Worm (Caenorhabditis elegans) whole organism, mixed stage, embryonic: ENCODE results near the gene duxl-1.

Experiments used
- M03D4.4 ChIP-seq: sonication (generic microtip); optimal IDR thresholded peaks from 2 replicates; lab custom pipeline; 2017; ENCODE audit warnings: mild to moderate bottlenecking, missing genetic modification characterization, missing compliant biosample characterization
- blmp-1 ChIP-seq: fragments of 150-350 bp; optimal IDR thresholded peaks from 2 replicates; lab custom pipeline; 2014; ENCODE audit warnings: missing biosample characterization, missing genetic modification characterization
- ceh-39 ChIP-seq: fragments of 150-350 bp; optimal IDR thresholded peaks from 2 replicates; lab custom pipeline; 2014; ENCODE audit warnings: missing biosample characterization, missing genetic modification characterization
- ceh-43 ChIP-seq: fragments of 200-800 bp; sonication (Bioruptor generic); optimal IDR thresholded peaks from 2 replicates; lab custom pipeline; 2018; ENCODE audit warnings: mild to moderate bottlenecking, missing genetic modification characterization, moderate library complexity, missing compliant biosample characterization
- ceh-83 ChIP-seq: fragments of 200-800 bp; sonication (Bioruptor generic); optimal IDR thresholded peaks from 2 replicates; lab custom pipeline; 2018; ENCODE audit warnings: mild to moderate bottlenecking, missing genetic modification characterization, missing compliant biosample characterization
- ces-1 ChIP-seq: fragments of 150-350 bp; optimal IDR thresholded peaks from 2 replicates; lab custom pipeline; 2014; ENCODE audit warnings: missing biosample characterization, missing genetic modification reagents, missing genetic modification characterization
- cnd-1 ChIP-seq: fragments of 200-800 bp; sonication (Bioruptor generic); optimal IDR thresholded peaks from 2 replicates; lab custom pipeline; 2018; ENCODE audit warnings: mild to moderate bottlenecking, missing genetic modification characterization, missing compliant biosample characterization
- drap-1 ChIP-seq: fragments of 200-800 bp; sonication (Bioruptor generic); optimal IDR thresholded peaks from 3 replicates; lab custom pipeline; 2018; ENCODE audit warnings: mild to moderate bottlenecking, missing genetic modification characterization, missing compliant biosample characterization
- elt-1 ChIP-seq: sonication (generic microtip); optimal IDR thresholded peaks from 2 replicates; lab custom pipeline; 2017; ENCODE audit warnings: missing genetic modification characterization, mild to moderate bottlenecking, missing compliant biosample characterization, antibody characterized with exemption, moderate library complexity, borderline replicate concordance; ENCODE audit not compliant: insufficient read depth
- elt-3 ChIP-seq: fragments of 150-350 bp; optimal IDR thresholded peaks from 2 replicates; lab custom pipeline; 2014; ENCODE audit warnings: missing biosample characterization, missing genetic modification characterization
- flh-1 ChIP-seq: fragments of 200-800 bp; sonication (Bioruptor generic); optimal IDR thresholded peaks from 2 replicates; lab custom pipeline; 2018; ENCODE audit warnings: mild to moderate bottlenecking, missing genetic modification characterization, moderate library complexity, missing compliant biosample characterization
- ham-2 ChIP-seq: fragments of 200-800 bp; sonication (Bioruptor generic); optimal IDR thresholded peaks from 2 replicates; lab custom pipeline; 2018; ENCODE audit warnings: mild to moderate bottlenecking, missing genetic modification characterization, missing compliant biosample characterization
- hlh-1 ChIP-seq: fragments of 150-350 bp; optimal IDR thresholded peaks from 2 replicates; lab custom pipeline; 2014; ENCODE audit warnings: missing biosample characterization, missing genetic modification reagents, missing genetic modification characterization
- lin-13 ChIP-seq: fragments of 150-350 bp; optimal IDR thresholded peaks from 2 replicates; lab custom pipeline; 2014; ENCODE audit warnings: missing biosample characterization, missing genetic modification characterization
- lin-32 ChIP-seq: fragments of 200-800 bp; sonication (Bioruptor generic); optimal IDR thresholded peaks from 2 replicates; lab custom pipeline; 2018; ENCODE audit warnings: mild to moderate bottlenecking, missing genetic modification characterization, missing compliant biosample characterization
- lsy-2 ChIP-seq: fragments of 150-350 bp; optimal IDR thresholded peaks from 2 replicates; lab custom pipeline; 2014; ENCODE audit warnings: missing biosample characterization, missing genetic modification characterization
- mab-5 ChIP-seq: fragments of 150-350 bp; optimal IDR thresholded peaks from 2 replicates; lab custom pipeline; 2014; ENCODE audit warnings: missing biosample characterization, missing genetic modification characterization
- mep-1 ChIP-seq: fragments of 150-350 bp; optimal IDR thresholded peaks from 2 replicates; lab custom pipeline; 2017; ENCODE audit warnings: missing biosample characterization, missing genetic modification reagents, missing genetic modification characterization, inconsistent platforms
- mls-2 ChIP-seq: sonication (generic microtip); optimal IDR thresholded peaks from 2 replicates; lab custom pipeline; 2016; ENCODE audit warnings: mild to moderate bottlenecking, missing genetic modification characterization, moderate library complexity, missing compliant biosample characterization
- nhr-12 ChIP-seq: fragments of 150-350 bp; optimal IDR thresholded peaks from 2 replicates; lab custom pipeline; 2014; ENCODE audit warnings: missing biosample characterization, missing genetic modification characterization
- nhr-2 ChIP-seq: fragments of 150-350 bp; optimal IDR thresholded peaks from 2 replicates; lab custom pipeline; 2014; ENCODE audit warnings: missing biosample characterization, missing genetic modification characterization
- nhr-237 ChIP-seq: fragments of 150-350 bp; optimal IDR thresholded peaks from 2 replicates; lab custom pipeline; 2014; ENCODE audit warnings: missing biosample characterization, missing genetic modification characterization
- nhr-28 ChIP-seq: fragments of 150-350 bp; optimal IDR thresholded peaks from 2 replicates; lab custom pipeline; 2014; ENCODE audit warnings: missing biosample characterization, missing genetic modification characterization
- nhr-76 ChIP-seq: sonication (generic microtip); optimal IDR thresholded peaks from 2 replicates; lab custom pipeline; 2017; ENCODE audit warnings: missing biosample characterization, missing genetic modification characterization
- pha-4 ChIP-seq: fragments of 150-350 bp; optimal IDR thresholded peaks from 2 replicates; lab custom pipeline; 2018; ENCODE audit warnings: missing biosample characterization, missing genetic modification reagents, missing genetic modification characterization
- sem-2 ChIP-seq: fragments of 200-800 bp; sonication (Bioruptor generic); optimal IDR thresholded peaks from 2 replicates; lab custom pipeline; 2018; ENCODE audit warnings: mild to moderate bottlenecking, missing genetic modification characterization, missing compliant biosample characterization
- sptf-1 ChIP-seq: sonication (generic microtip); optimal IDR thresholded peaks from 2 replicates; lab custom pipeline; 2017; ENCODE audit warnings: mild to moderate bottlenecking, missing genetic modification characterization, moderate library complexity, missing compliant biosample characterization
- tbx-8 ChIP-seq: fragments of 200-800 bp; sonication (Bioruptor generic); optimal IDR thresholded peaks from 2 replicates; lab custom pipeline; 2018; ENCODE audit warnings: mild to moderate bottlenecking, missing genetic modification characterization, moderate library complexity, missing compliant biosample characterization
- unc-120 ChIP-seq: sonication (generic microtip); optimal IDR thresholded peaks from 2 replicates; lab custom pipeline; 2017; ENCODE audit warnings: missing genetic modification characterization, missing compliant biosample characterization; ENCODE audit not compliant: poor library complexity, severe bottlenecking
- unc-62 ChIP-seq: fragments of 150-350 bp; optimal IDR thresholded peaks from 2 replicates; lab custom pipeline; 2014; ENCODE audit warnings: missing biosample characterization, missing genetic modification reagents, missing genetic modification characterization
- zip-8 ChIP-seq: fragments of 150-350 bp; optimal IDR thresholded peaks from 2 replicates; lab custom pipeline; 2014; ENCODE audit warnings: missing biosample characterization, missing genetic modification characterization

Gene duxl-1

DNA sequence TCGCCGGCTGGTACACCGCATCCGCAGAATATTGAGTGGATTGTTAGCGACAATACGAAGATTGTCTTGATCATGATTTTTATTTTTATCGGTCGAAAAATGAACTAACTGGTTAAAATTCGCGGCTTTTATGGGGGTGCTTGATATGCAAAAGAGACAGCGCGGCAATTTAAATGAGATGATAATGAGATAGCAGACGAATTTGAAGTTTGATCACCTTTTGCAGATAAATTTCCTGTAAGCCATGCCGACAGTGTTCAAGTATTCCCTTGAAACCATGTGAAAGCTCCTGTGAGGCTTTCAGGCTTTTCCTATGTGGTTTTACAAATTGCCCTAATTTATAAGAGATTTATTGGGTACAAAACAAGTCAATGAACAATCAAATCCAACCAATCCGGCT, 17.3 kb upstream of the duxl-1 start, which contains the start of gene ZC204.17:
Gene ZC204.17, minus strand, starts transcription at position 101 of the 400 bp plus-strand sequence.
- no peak for TF ChIP-seq nhr-28
- no peak for TF ChIP-seq unc-120
- no peak for TF ChIP-seq tbx-8 (GFP tag; lab: Kevin White, UChicago)
- no peak for TF ChIP-seq mls-2 (tag; lab: Kevin White, UChicago)
- no peak for TF ChIP-seq nhr-12 (tag; lab: Kevin White, UChicago)
- TF ChIP-seq ceh-83, result no peak
- no peak for TF ChIP-seq hlh-1
- no peak for TF ChIP-seq unc-62 (GFP tag; lab: Kevin White, UChicago)
- no peak for TF ChIP-seq nhr-237 (tag; lab: Kevin White, UChicago)
- TF ChIP-seq cnd-1 (tag; lab: Kevin White, UChicago), result no peak
- no peak for TF ChIP-seq mep-1 (tag; lab: Kevin White, UChicago)
- no peak for TF ChIP-seq M03D4.4
- no peak for TF ChIP-seq sptf-1 (tag; lab: Kevin White, UChicago)
- no peak for TF ChIP-seq blmp-1
- TF ChIP-seq ceh-43 (GFP tag; lab: Kevin White, UChicago), result no peak

DNA sequence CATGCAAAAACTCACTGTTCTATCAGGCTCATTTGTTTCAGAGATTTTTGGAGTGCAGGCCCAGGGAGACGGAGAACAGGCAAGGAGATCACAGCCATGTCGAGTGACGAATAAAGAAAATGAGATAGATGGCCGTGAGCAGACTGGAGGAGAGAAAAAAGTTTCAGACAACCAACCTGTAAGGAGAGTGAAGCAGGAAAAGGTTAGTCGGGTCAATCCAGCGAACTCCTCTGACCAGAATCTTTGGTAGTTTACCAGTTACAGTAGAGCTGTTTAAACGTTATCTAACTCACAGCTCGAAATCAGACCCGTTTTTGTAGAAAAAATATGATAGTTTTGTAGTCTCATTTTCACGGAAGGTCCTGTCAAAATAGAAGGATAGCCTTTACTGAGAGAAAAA, 14.7 kb upstream of the duxl-1 start, which contains the start of gene fbxb-21:
Gene fbxb-21, minus strand, starts transcription at position 101 of the 400 bp plus-strand sequence.
- TF ChIP-seq nhr-237 (tag; lab: Kevin White, UChicago) (no peak), tbx-8 (GFP tag; lab: Kevin White, UChicago) (no peak), mep-1 (tag; lab: Kevin White, UChicago) (no peak), unc-120 (no peak), mls-2 (tag; lab: Kevin White, UChicago) (no peak), hlh-1 (no peak), cnd-1 (tag; lab: Kevin White, UChicago) (no peak), sem-2 (GFP tag; lab: Kevin White, UChicago) (no peak), lsy-2 (tag; lab: Kevin White, UChicago) (no peak)
- TF ChIP-seq, all 35 proteins: peak for 0

DNA sequence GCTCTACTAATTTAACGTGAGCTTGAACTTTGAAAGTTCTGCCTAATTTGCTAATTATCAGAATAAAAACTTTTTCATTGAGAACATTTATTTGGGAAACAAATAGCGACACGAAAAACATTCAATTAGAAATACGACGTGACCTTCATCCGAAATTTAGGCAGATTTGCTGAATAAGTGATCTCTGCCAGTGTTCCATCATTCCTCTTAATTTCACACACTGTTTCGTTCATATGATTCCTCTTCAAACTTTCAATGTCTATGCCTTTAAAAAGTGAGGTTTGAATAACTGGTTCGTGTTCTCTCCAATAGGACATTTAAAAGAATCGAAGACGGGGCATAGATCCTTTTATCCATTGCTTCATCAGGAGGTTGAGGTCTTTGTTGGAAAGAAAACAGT, 13.0 kb upstream of the duxl-1 start, which contains the start of gene fbxb-20:
Gene fbxb-20, minus strand, starts transcription at position 101 of the 400 bp plus-strand sequence.
- TF ChIP-seq lin-32 (GFP tag; lab: Kevin White, UChicago) (no peak), zip-8 (tag; lab: Kevin White, UChicago) (no peak), hlh-1 (no peak), nhr-12 (tag; lab: Kevin White, UChicago) (no peak), lsy-2 (tag; lab: Kevin White, UChicago) (no peak), nhr-28 (no peak), ceh-39 (tag; lab: Kevin White, UChicago) (no peak), ces-1 (no peak), sem-2 (GFP tag; lab: Kevin White, UChicago) (no peak), nhr-76 (tag; lab: Kevin White, UChicago) (no peak), drap-1 (no peak), tbx-8 (GFP tag; lab: Kevin White, UChicago) (no peak), mep-1 (tag; lab: Kevin White, UChicago) (no peak), mab-5 (tag; lab: Kevin White, UChicago) (no peak), ham-2 (GFP tag; lab: Kevin White, UChicago) (no peak)

DNA sequence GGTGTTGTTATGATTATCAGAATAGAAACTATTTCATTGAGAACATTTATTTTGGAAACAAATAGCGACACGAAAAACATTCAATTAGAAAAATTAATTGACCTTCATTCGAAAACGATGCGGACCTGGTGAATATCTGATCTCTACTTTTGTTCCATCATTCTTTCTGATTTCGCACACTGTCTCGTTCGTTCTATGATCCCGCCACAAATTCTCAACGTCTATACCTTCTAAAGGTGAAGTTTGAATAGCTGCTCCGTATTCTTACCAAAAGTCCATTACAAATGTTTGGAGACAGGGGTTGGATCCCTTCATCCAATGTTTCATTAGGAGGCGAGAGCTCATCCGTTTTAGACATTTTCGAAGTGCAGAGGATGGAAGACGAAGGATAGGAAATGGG, 11.7 kb upstream of the duxl-1 start, which contains the start of gene fbxb-16:
Gene fbxb-16, minus strand, starts transcription at position 101 of the 400 bp plus-strand sequence.
- TF ChIP-seq mls-2 (tag; lab: Kevin White, UChicago) (no peak), lsy-2 (tag; lab: Kevin White, UChicago) (no peak), tbx-8 (GFP tag; lab: Kevin White, UChicago) (no peak), elt-1 (no peak), nhr-28 (no peak), pha-4 (tag; lab: Kevin White, UChicago) (no peak), blmp-1 (no peak), hlh-1 (no peak), nhr-12 (tag; lab: Kevin White, UChicago) (no peak), nhr-237 (tag; lab: Kevin White, UChicago) (no peak), ces-1 (no peak), ceh-83 (no peak), M03D4.4 (no peak), cnd-1 (tag; lab: Kevin White, UChicago) (no peak), lin-13 (no peak), elt-3 (tag; lab: Kevin White, UChicago) (no peak), nhr-2 (tag; lab: Kevin White, UChicago) (no peak), ceh-43 (GFP tag; lab: Kevin White, UChicago) (no peak), unc-120 (no peak), mab-5 (tag; lab: Kevin White, UChicago) (no peak)

DNA sequence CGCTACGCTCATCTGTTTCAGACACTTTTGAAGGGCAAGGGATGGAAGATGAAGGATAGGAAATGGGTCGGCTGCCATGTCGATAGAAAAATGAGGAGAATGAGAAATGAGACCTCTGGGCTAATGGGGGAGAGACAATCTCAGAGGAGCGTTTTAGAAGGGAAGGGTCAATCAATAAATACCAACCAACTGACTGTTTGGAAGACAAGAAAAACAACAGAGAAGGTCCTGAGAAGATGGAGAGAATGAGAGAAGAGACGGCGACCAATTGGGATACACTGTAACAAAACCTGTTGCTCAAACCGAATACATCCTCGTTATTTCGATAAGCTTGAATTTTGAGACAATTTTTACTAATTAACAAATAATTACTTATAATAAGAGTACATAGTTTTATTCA, 10.1 kb upstream of the duxl-1 start, which contains the start of gene fbxb-15:
Gene fbxb-15, minus strand, starts transcription at position 101 of the 400 bp plus-strand sequence.
- no peak for TF ChIP-seq flh-1 (GFP tag; lab: Kevin White, UChicago)
- TF ChIP-seq nhr-237 (tag; lab: Kevin White, UChicago), result no peak
- TF ChIP-seq ham-2 (GFP tag; lab: Kevin White, UChicago), result no peak
- no peak for TF ChIP-seq lin-13
- TF ChIP-seq mep-1 (tag; lab: Kevin White, UChicago), result no peak
- TF ChIP-seq sem-2 (GFP tag; lab: Kevin White, UChicago), result no peak
- TF ChIP-seq nhr-28, result no peak
- TF ChIP-seq blmp-1, result no peak
- TF ChIP-seq M03D4.4, result no peak
- TF ChIP-seq elt-3 (tag; lab: Kevin White, UChicago), result no peak
